Fruit fly (Drosophila melanogaster): Measurements from ENCODE around the gene CG3285.

Gene CG3285

dm6 chr2L:3341231-3341935, 10.7 kb downstream of the CG3285 start (continued):
- TF ChIP-seq cad (GFP tag; optimal IDR thresholded peaks at IDR 0.05): no peak
- TF ChIP-seq Nf-YB (GFP tag; optimal IDR thresholded peaks at IDR 0.05): no peak
- no peak for TF ChIP-seq TFAM (GFP tag; optimal IDR thresholded peaks at IDR 0.05)
- no peak for TF ChIP-seq jing (GFP tag; optimal IDR thresholded peaks at IDR 0.05)
- TF ChIP-seq CG4282 (GFP tag; optimal IDR thresholded peaks at IDR 0.05): no peak
- no peak for TF ChIP-seq CG7987 (GFP tag; optimal IDR thresholded peaks at IDR 0.05)
- TF ChIP-seq CG12236 (GFP tag; optimal IDR thresholded peaks at IDR 0.05): no peak
- TF ChIP-seq MESR4 (GFP tag; optimal IDR thresholded peaks at IDR 0.05): no peak
- TF ChIP-seq tap (tag; optimal IDR thresholded peaks at IDR 0.05): peak; percentile 4
- no peak for TF ChIP-seq trem (tag; optimal IDR thresholded peaks at IDR 0.05)
- TF ChIP-seq D19A (tag; optimal IDR thresholded peaks at IDR 0.05): peak; percentile 9
- TF ChIP-seq bbx (GFP tag; IDR thresholded peaks at IDR 0.05; ENCODE audit: partially characterized antibody): no peak
- TF ChIP-seq CG2712 (tag; optimal IDR thresholded peaks at IDR 0.05): peak; percentile 30
- no peak for TF ChIP-seq lab (GFP tag; optimal IDR thresholded peaks at IDR 0.05)
- peak; percentile 67 for TF ChIP-seq gem (tag; optimal IDR thresholded peaks at IDR 0.05)
- no peak for TF ChIP-seq oc (tag; optimal IDR thresholded peaks at IDR 0.05)
- TF ChIP-seq tna (GFP tag; IDR thresholded peaks at IDR 0.05; ENCODE audit: partially characterized antibody): no peak
- no peak for TF ChIP-seq kah (GFP tag; optimal IDR thresholded peaks at IDR 0.05)
- peak; percentile 11 for TF ChIP-seq Chrac-16 (GFP tag; optimal IDR thresholded peaks at IDR 0.05)
- no peak for TF ChIP-seq CG2116 (GFP tag; optimal IDR thresholded peaks at IDR 0.05)
- no peak for TF ChIP-seq CG6765 (GFP tag; optimal IDR thresholded peaks at IDR 0.05)
- TF ChIP-seq CG4730 (GFP tag; IDR thresholded peaks at IDR 0.05): no peak
- TF ChIP-seq Pdp1 (GFP tag; optimal IDR thresholded peaks at IDR 0.05): no peak
- TF ChIP-seq CG9876 (GFP tag; optimal IDR thresholded peaks at IDR 0.05): no peak
- TF ChIP-seq CG16813 (GFP tag; IDR thresholded peaks at IDR 0.05; ENCODE audit: partially characterized antibody): no peak
- TF ChIP-seq ATbp (GFP tag; optimal IDR thresholded peaks at IDR 0.05): peak; percentile 13
- no peak for TF ChIP-seq disco-r (GFP tag; optimal IDR thresholded peaks at IDR 0.05)
- TF ChIP-seq D19B (GFP tag; optimal IDR thresholded peaks at IDR 0.05): no peak
- no peak for TF ChIP-seq Antp (GFP tag; optimal IDR thresholded peaks at IDR 0.05)
- no peak for TF ChIP-seq ash1 (GFP tag; optimal IDR thresholded peaks at IDR 0.05)
- no peak for TF ChIP-seq gsb-n (tag; optimal IDR thresholded peaks at IDR 0.05)
- no peak for TF ChIP-seq CG11398 (GFP tag; optimal IDR thresholded peaks at IDR 0.05)
- TF ChIP-seq Rfx (GFP tag; IDR thresholded peaks at IDR 0.05): no peak
- TF ChIP-seq CG9215 (GFP tag; IDR thresholded peaks at IDR 0.05): no peak
- 0 out of 2 replicates have a peak, but pooled peaks have one; percentile 11 for TF ChIP-seq Drgx (GFP tag; IDR thresholded peaks at IDR 0.05)
- no peak for TF ChIP-seq lilli (GFP tag; optimal IDR thresholded peaks at IDR 0.05)
- TF ChIP-seq CG17385 (GFP tag; optimal IDR thresholded peaks at IDR 0.05): peak; percentile 1
- TF ChIP-seq CG5245 (GFP tag; optimal IDR thresholded peaks at IDR 0.05): no peak
- TF ChIP-seq Scr (GFP tag; IDR thresholded peaks at IDR 0.05; ENCODE audit: partially characterized antibody): no peak
- no peak for TF ChIP-seq ara (GFP tag; IDR thresholded peaks at IDR 0.05)
- TF ChIP-seq Poxn (GFP tag; IDR thresholded peaks at IDR 0.05): no peak
- TF ChIP-seq CG7786 (GFP tag; optimal IDR thresholded peaks at IDR 0.05): no peak
- no peak for TF ChIP-seq bowl (GFP tag; IDR thresholded peaks at IDR 0.05)
- TF ChIP-seq bab2 (GFP tag; optimal IDR thresholded peaks at IDR 0.05): no peak
- TF ChIP-seq dan (GFP tag; IDR thresholded peaks at IDR 0.05): no peak
- no peak for TF ChIP-seq exex (tag; optimal IDR thresholded peaks at IDR 0.05)
- no peak for TF ChIP-seq onecut (GFP tag; IDR thresholded peaks at IDR 0.05)
- TF ChIP-seq ranshi (GFP tag; IDR thresholded peaks at IDR 0.05): no peak
- TF ChIP-seq Sin3A (optimal IDR thresholded peaks at IDR 0.05): no peak
- TF ChIP-seq CG6689 (GFP tag; IDR thresholded peaks at IDR 0.05): 0 out of 2 replicates have a peak, but pooled peaks have one; percentile 14
- no peak for TF ChIP-seq mirr (GFP tag; optimal IDR thresholded peaks at IDR 0.05)

Data from whole organism, embryonic.